Fruit fly (Drosophila melanogaster) S2 (cell line): Measurements from ENCODE around the gene DENR.

ENCODE experiments used
- CG8478 ChIP-seq: fragments of >200 bp; optimal IDR thresholded peaks from 2 replicates; lab custom pipeline; 2018
- CTCF ChIP-seq, 2 experiments: fragments of >200 bp; optimal IDR thresholded peaks; 2 replicates each; lab custom pipeline; 2018

Gene DENR

dm6 chrX:16886551-16886950, at the start of gene DENR, which contains the start of gene CG4880:
TSS of gene DENR (minus strand) at chrX:16886560.
TSS of gene CG4880 (plus strand) at chrX:16886818.
- no peak for TF ChIP-seq CTCF (optimal IDR thresholded peaks at IDR 0.05; lab: Kevin White, UChicago)
- no peak for TF ChIP-seq CG8478 (lab: Kevin White, UChicago)

dm6 chrX:16934430-16934829, 48.1 kb upstream of the DENR start:
- no peak for TF ChIP-seq CG8478 (lab: Kevin White, UChicago)
- no peak for TF ChIP-seq CTCF (optimal IDR thresholded peaks at IDR 0.05; lab: Kevin White, UChicago)

- no peak for TF ChIP-seq CG8478 (lab: Kevin White, UChicago)
- TF ChIP-seq CTCF (optimal IDR thresholded peaks at IDR 0.05; lab: Kevin White, UChicago): no peak
Observed at dm6 chrX:16932820-16933386, 46.5 kb upstream of the DENR start.

- TF ChIP-seq CG8478 (lab: Kevin White, UChicago): no peak
- no peak for TF ChIP-seq CTCF (optimal IDR thresholded peaks at IDR 0.05; lab: Kevin White, UChicago)
Observed at dm6 chrX:16931994-16932819, 45.8 kb upstream of the DENR start.

dm6 chrX:16930465-16931286, 44.3 kb upstream of the DENR start:
- TF ChIP-seq CTCF (optimal IDR thresholded peaks at IDR 0.05; lab: Kevin White, UChicago) (no peak), CG8478 (lab: Kevin White, UChicago) (no peak)

- TF ChIP-seq CTCF (optimal IDR thresholded peaks at IDR 0.05; lab: Kevin White, UChicago): no peak
- no peak for TF ChIP-seq CG8478 (lab: Kevin White, UChicago)
Observed at dm6 chrX:16926726-16927125, 40.4 kb upstream of the DENR start.

- TF ChIP-seq CG8478 (lab: Kevin White, UChicago) (no peak), CTCF (optimal IDR thresholded peaks at IDR 0.05; lab: Kevin White, UChicago) (no peak)
Observed at dm6 chrX:16924069-16924721, 37.8 kb upstream of the DENR start.

dm6 chrX:16923503-16923902, 37.1 kb upstream of the DENR start:
- TF ChIP-seq CG8478 (lab: Kevin White, UChicago): no peak
- TF ChIP-seq CTCF (optimal IDR thresholded peaks at IDR 0.05; lab: Kevin White, UChicago): no peak

- no peak for TF ChIP-seq CTCF (optimal IDR thresholded peaks at IDR 0.05; lab: Kevin White, UChicago)
- TF ChIP-seq CG8478 (lab: Kevin White, UChicago): no peak
Observed at dm6 chrX:16922626-16923025, 36.3 kb upstream of the DENR start.

- TF ChIP-seq CTCF (optimal IDR thresholded peaks at IDR 0.05; lab: Kevin White, UChicago): no peak
- TF ChIP-seq CG8478 (lab: Kevin White, UChicago): no peak
Observed at dm6 chrX:16920682-16921286, 34.4 kb upstream of the DENR start.

- no peak for TF ChIP-seq CG8478 (lab: Kevin White, UChicago)
- TF ChIP-seq CTCF (optimal IDR thresholded peaks at IDR 0.05; lab: Kevin White, UChicago): no peak
Observed at dm6 chrX:16918767-16919336, 32.5 kb upstream of the DENR start.

dm6 chrX:16917462-16917861, 31.1 kb upstream of the DENR start:
- no peak for TF ChIP-seq CG8478 (lab: Kevin White, UChicago)
- TF ChIP-seq CTCF (optimal IDR thresholded peaks at IDR 0.05; lab: Kevin White, UChicago): no peak

- no peak for TF ChIP-seq CTCF (optimal IDR thresholded peaks at IDR 0.05; lab: Kevin White, UChicago)
- TF ChIP-seq CG8478 (lab: Kevin White, UChicago): no peak
Observed at dm6 chrX:16912965-16913755, 26.8 kb upstream of the DENR start, which contains the start of gene CG4928. TSS of gene CG4928 (plus strand) at chrX:16913180.
